Worm (Caenorhabditis elegans) whole organism, L1 larva: ENCODE measurements around the gene C27B7.6.

Experiments
- aly-2 ChIP-seq: fragments of 150-350 bp; optimal IDR thresholded peaks from 2 replicates; lab custom pipeline; 2014; ENCODE audit warnings: missing biosample characterization, missing genetic modification characterization
- ama-1 ChIP-seq: fragments of 150-350 bp; optimal IDR thresholded peaks from 2 replicates; lab custom pipeline; 2014
- elt-3 ChIP-seq, 6 experiments: fragments of 150-350 bp in 1 of 6; sonication (generic microtip); optimal IDR thresholded peaks; 2 replicates each; lab custom pipeline; 2017 to 2018; ENCODE audit warnings: missing biosample characterization in 6 of 6, missing genetic modification characterization in 6 of 6, inconsistent platforms in 1 of 6
- lin-14 ChIP-seq: fragments of 200-800 bp; sonication (Bioruptor generic); optimal IDR thresholded peaks from 2 replicates; lab custom pipeline; 2018; ENCODE audit warnings: mild to moderate bottlenecking, missing genetic modification characterization, moderate library complexity, missing compliant biosample characterization
- nhr-11 ChIP-seq: fragments of 150-350 bp; optimal IDR thresholded peaks from 2 replicates; lab custom pipeline; 2014; ENCODE audit warnings: missing biosample characterization, missing genetic modification characterization
- pax-3 ChIP-seq: fragments of 200-800 bp; sonication (Bioruptor generic); optimal IDR thresholded peaks from 2 replicates; lab custom pipeline; 2018; ENCODE audit warnings: mild to moderate bottlenecking, missing genetic modification characterization, moderate library complexity, missing compliant biosample characterization
- xbp-1 ChIP-seq: sonication (generic microtip); optimal IDR thresholded peaks from 2 replicates; lab custom pipeline; 2016; ENCODE audit warnings: missing genetic modification characterization, missing compliant biosample characterization

DNA sequence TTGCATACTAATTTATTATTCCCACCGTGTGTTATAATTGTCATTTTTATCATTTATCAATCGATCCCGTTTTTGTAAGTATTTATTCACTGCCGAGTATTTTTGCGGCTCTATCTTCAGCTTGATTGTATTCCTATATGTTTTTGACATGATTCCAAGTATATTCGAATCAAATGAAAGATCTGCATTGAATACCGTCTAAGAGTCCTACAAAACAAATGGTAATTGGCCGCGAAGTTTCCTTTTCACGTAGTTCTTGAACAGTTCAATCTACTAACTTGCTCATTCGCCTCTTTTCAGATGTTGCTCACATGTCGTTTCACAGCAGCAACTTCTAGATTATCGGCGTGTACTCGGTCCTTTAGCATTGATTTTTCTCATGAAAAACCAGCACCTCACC lies 13.6 kb downstream of the C27B7.6 start, which contains the start of gene C27B7.2:
- TF ChIP-seq pax-3 (tag; lab: Kevin White, UChicago): no peak
- TF ChIP-seq nhr-11 (tag; lab: Kevin White, UChicago): no peak
- TF ChIP-seq ama-1 (lab: Kevin White, UChicago): no peak
- no peak for TF ChIP-seq aly-2 (tag; lab: Kevin White, UChicago)
- TF ChIP-seq lin-14 (GFP tag; lab: Kevin White, UChicago): no peak
- TF ChIP-seq elt-3 (tag; optimal IDR thresholded peaks at IDR 0.05; lab: Kevin White, UChicago): no peak
- TF ChIP-seq xbp-1 (tag; lab: Kevin White, UChicago): no peak
